Worm (Caenorhabditis elegans): ENCODE results near the gene C18B12.4.

Gene C18B12.4

DNA sequence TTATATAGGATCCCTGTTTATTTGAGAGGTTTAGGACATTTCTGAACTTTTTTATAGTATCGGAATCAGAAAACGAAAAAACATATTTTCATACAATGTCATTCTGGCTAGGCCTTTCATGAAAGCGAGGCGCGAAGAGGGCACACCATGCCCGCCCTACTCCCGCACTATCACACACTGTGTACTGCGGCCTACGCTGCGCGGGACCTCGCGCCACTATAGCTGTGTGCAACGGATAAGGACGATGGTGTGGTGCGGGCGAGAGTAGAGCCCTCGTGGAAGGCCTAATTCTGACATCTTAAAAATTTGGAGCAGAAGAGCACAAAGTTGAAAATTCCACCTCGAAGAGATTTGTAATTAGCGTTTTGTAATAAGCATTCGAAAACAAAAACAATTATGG, 29.5 kb downstream of the C18B12.4 start:
- TF ChIP-seq snpc-4 (tag; optimal IDR thresholded peaks at IDR 0.05) (peak; percentile 26), pax-3 (tag; optimal IDR thresholded peaks at IDR 0.05) (no peak), ztf-4 (tag; optimal IDR thresholded peaks at IDR 0.05) (no peak), lsy-2 (tag; optimal IDR thresholded peaks at IDR 0.05) (no peak), sptf-1 (tag; optimal IDR thresholded peaks at IDR 0.05) (no peak), egl-27 (tag; optimal IDR thresholded peaks at IDR 0.05) (no peak), ceh-88 (GFP tag; IDR thresholded peaks at IDR 0.05) (no peak)

DNA sequence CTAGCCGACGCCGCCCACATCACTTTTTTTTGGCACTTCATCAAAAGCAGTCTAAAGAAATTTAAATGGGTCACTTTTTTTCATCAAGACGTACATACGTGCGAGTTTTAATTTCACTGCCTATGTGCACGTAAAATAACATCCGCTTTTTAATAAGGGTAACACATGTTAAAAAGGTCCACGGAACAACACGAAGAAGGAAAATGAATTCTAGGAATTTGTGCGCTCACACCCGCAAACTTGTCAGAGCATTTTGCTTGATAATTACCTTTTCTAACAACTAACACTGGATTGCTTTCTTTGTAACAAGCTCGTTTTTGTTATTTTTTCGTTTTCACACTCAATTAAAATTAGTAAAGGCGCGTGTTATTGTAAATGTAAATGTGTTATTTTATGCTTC, 31.7 kb downstream of the C18B12.4 start:
- TF ChIP-seq pax-3 (tag; optimal IDR thresholded peaks at IDR 0.05): no peak
- 0 out of 2 replicates have a peak, but pooled peaks have one; percentile 13 for TF ChIP-seq ceh-88 (GFP tag; IDR thresholded peaks at IDR 0.05)
- no peak for TF ChIP-seq unc-62 (GFP tag; optimal IDR thresholded peaks at IDR 0.05)
- peak; percentile 15 for TF ChIP-seq swsn-7 (tag; optimal IDR thresholded peaks at IDR 0.05)
- TF ChIP-seq nhr-71 (tag; optimal IDR thresholded peaks at IDR 0.05): peak; percentile 40
- peak; percentile 61 for TF ChIP-seq egl-13 (tag; optimal IDR thresholded peaks at IDR 0.05)
- peak; percentile 54 for TF ChIP-seq unc-86 (tag; optimal IDR thresholded peaks at IDR 0.05)
- no peak for TF ChIP-seq pag-3 (tag; optimal IDR thresholded peaks at IDR 0.05; ENCODE audit: borderline replicate concordance, insufficient read depth)
- no peak for TF ChIP-seq elt-2 (tag; optimal IDR thresholded peaks at IDR 0.05)
- no peak for TF ChIP-seq nhr-12 (tag; optimal IDR thresholded peaks at IDR 0.05)
- peak; percentile 72 for TF ChIP-seq lin-14 (GFP tag; optimal IDR thresholded peaks at IDR 0.05)
- no peak for TF ChIP-seq nhr-84 (tag; optimal IDR thresholded peaks at IDR 0.05)
- no peak for TF ChIP-seq sox-4 (tag; optimal IDR thresholded peaks at IDR 0.05)
- no peak for TF ChIP-seq ceh-63 (GFP tag; optimal IDR thresholded peaks at IDR 0.05)
- TF ChIP-seq pqm-1 (tag; optimal IDR thresholded peaks at IDR 0.05): no peak
- no peak for TF ChIP-seq fkh-8 (tag; optimal IDR thresholded peaks at IDR 0.05)
- TF ChIP-seq ces-1 (GFP tag; optimal IDR thresholded peaks at IDR 0.05): no peak
- TF ChIP-seq tbx-2 (tag; optimal IDR thresholded peaks at IDR 0.05): no peak
- no peak for TF ChIP-seq lin-15B (tag; optimal IDR thresholded peaks at IDR 0.05)
- TF ChIP-seq lin-13 (GFP tag; optimal IDR thresholded peaks at IDR 0.05): no peak

DNA sequence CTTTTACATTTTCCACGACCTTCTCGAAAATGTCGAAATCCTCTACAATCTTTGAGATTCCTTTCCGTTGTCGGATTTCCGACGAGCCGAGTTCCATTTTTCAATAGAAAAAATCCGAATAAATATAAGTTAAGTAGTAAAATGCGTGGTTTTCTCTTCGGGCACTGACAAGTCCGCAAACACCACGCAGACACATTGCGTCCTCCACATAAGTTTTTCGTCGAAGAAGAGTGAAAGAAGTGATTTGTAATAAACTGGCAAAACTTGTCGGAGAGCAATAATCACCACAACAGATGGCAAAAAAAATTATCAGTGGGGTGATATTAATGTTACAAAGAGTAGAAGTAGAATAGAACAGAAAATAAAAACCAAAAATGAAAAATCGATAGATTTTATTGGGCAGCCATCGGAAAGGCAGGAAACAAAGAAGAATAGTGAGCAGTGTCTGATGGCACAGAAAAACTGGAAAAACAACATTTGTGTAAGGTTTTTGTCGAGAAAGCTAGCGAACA, 33.5 kb downstream of the C18B12.4 start, which contains the start of gene ergi-2:
Gene ergi-2 (minus strand): TSS at position 462 of the 512 bp plus-strand sequence.
- no peak for TF ChIP-seq C16A3.4 (tag; optimal IDR thresholded peaks at IDR 0.05)
- no peak for TF ChIP-seq Y116A8C.19 (tag; optimal IDR thresholded peaks at IDR 0.05; ENCODE audit: borderline replicate concordance)
- no peak for TF ChIP-seq ets-5 (GFP tag; IDR thresholded peaks at IDR 0.05)
- no peak for TF ChIP-seq pax-3 (tag; optimal IDR thresholded peaks at IDR 0.05)
- no peak for TF ChIP-seq dsc-1 (tag; optimal IDR thresholded peaks at IDR 0.05)
- no peak for TF ChIP-seq egl-27 (tag; optimal IDR thresholded peaks at IDR 0.05)
- no peak for TF ChIP-seq vab-15 (tag; optimal IDR thresholded peaks at IDR 0.05)
- no peak for TF ChIP-seq hlh-17 (GFP tag; optimal IDR thresholded peaks at IDR 0.05; ENCODE audit: borderline replicate concordance)
- peak; percentile 23 for TF ChIP-seq nhr-20 (tag; optimal IDR thresholded peaks at IDR 0.05)
- TF ChIP-seq nhr-12 (tag; optimal IDR thresholded peaks at IDR 0.05): no peak
- TF ChIP-seq lsy-2 (tag; optimal IDR thresholded peaks at IDR 0.05): peak in 1 of 2 experiments; percentile 44
- TF ChIP-seq swsn-7 (tag; optimal IDR thresholded peaks at IDR 0.05): peak; percentile 11
- TF ChIP-seq tbx-2 (tag; optimal IDR thresholded peaks at IDR 0.05): no peak
- TF ChIP-seq nhr-76 (tag; optimal IDR thresholded peaks at IDR 0.05): no peak
- TF ChIP-seq lin-14 (GFP tag; optimal IDR thresholded peaks at IDR 0.05): peak; percentile 0
- TF ChIP-seq hlh-4 (tag; optimal IDR thresholded peaks at IDR 0.05): no peak
- TF ChIP-seq hpl-2 (GFP tag; optimal IDR thresholded peaks at IDR 0.05): no peak
- no peak for TF ChIP-seq pqm-1 (tag; optimal IDR thresholded peaks at IDR 0.05)
- TF ChIP-seq lin-39 (tag; optimal IDR thresholded peaks at IDR 0.05): no peak
- no peak for TF ChIP-seq sox-4 (tag; optimal IDR thresholded peaks at IDR 0.05)
- TF ChIP-seq snu-23 (GFP tag; optimal IDR thresholded peaks at IDR 0.05): peak; percentile 38
- TF ChIP-seq elt-3 (tag; optimal IDR thresholded peaks at IDR 0.05): no peak
- no peak for TF ChIP-seq C34B4.2 (tag; optimal IDR thresholded peaks at IDR 0.05)
- TF ChIP-seq nhr-77 (tag; optimal IDR thresholded peaks at IDR 0.05): no peak
- TF ChIP-seq ceh-82 (tag; optimal IDR thresholded peaks at IDR 0.05): peak in 1 of 3 experiments; percentile 9
- TF ChIP-seq nhr-19 (GFP tag; conservative IDR thresholded peaks at IDR 0.05): no peak
- no peak for TF ChIP-seq egl-13 (tag; optimal IDR thresholded peaks at IDR 0.05)
- TF ChIP-seq unc-62 (GFP tag; optimal IDR thresholded peaks at IDR 0.05): no peak
- TF ChIP-seq fkh-4 (tag; optimal IDR thresholded peaks at IDR 0.05; ENCODE audit: borderline replicate concordance): no peak
- TF ChIP-seq nhr-47 (tag; optimal IDR thresholded peaks at IDR 0.05): peak; percentile 5
- TF ChIP-seq fkh-10 (GFP tag; optimal IDR thresholded peaks at IDR 0.05): no peak
- peak; percentile 1 for TF ChIP-seq rnt-1 (tag; optimal IDR thresholded peaks at IDR 0.05)
- TF ChIP-seq ceh-90 (tag; optimal IDR thresholded peaks at IDR 0.05): no peak
- TF ChIP-seq nhr-11 (tag; optimal IDR thresholded peaks at IDR 0.05): no peak

Data from whole organism, L1 larva.